Fruit fly (Drosophila melanogaster): ENCODE data around the gene pyd3.

dm6 chr3R:7787899-7788298 is 38.0 kb upstream of the pyd3 start, which contains the start of gene CG18748:
- no peak for TF ChIP-seq usp (GFP tag; optimal IDR thresholded peaks at IDR 0.05)
- no peak for TF ChIP-seq CG8478 (optimal IDR thresholded peaks at IDR 0.05)
- no peak for TF ChIP-seq pan (optimal IDR thresholded peaks at IDR 0.05)
- no peak for TF ChIP-seq psq (optimal IDR thresholded peaks at IDR 0.05)
- TF ChIP-seq Dll (optimal IDR thresholded peaks at IDR 0.05) = no peak
